Worm (Caenorhabditis elegans): Measurements from ENCODE around the gene ogdh-1.
A peak's percentile ranks its signal among the peaks of the same experiment; 100 is the strongest.

Gene ogdh-1

ce11 chrIV:4705182-4705581 lies 1.4 kb upstream of the ogdh-1 start:
- TF ChIP-seq T22C8.4 (GFP tag; IDR thresholded peaks at IDR 0.05): no peak
- no peak for TF ChIP-seq tab-1 (GFP tag; IDR thresholded peaks at IDR 0.05)
- TF ChIP-seq flt-1 (GFP tag; IDR thresholded peaks at IDR 0.05): no peak
- no peak for TF ChIP-seq ztf-23 (GFP tag; IDR thresholded peaks at IDR 0.05)

ce11 chrIV:4702077-4702476 lies 1.7 kb downstream of the ogdh-1 start:
- 0 out of 2 replicates have a peak, but pooled peaks have one; percentile 32 for TF ChIP-seq klf-2 (GFP tag; conservative IDR thresholded peaks at IDR 0.05)

ce11 chrIV:4692463-4692862 lies 11.3 kb downstream of the ogdh-1 start, which contains the start of gene spe-51:
TSS of gene spe-51 (plus strand) at chrIV:4692763.
- TF ChIP-seq flt-1 (GFP tag; IDR thresholded peaks at IDR 0.05): no peak
- no peak for TF ChIP-seq klf-2 (GFP tag; conservative IDR thresholded peaks at IDR 0.05)
- no peak for TF ChIP-seq med-1 (GFP tag; optimal IDR thresholded peaks at IDR 0.05; ENCODE audit: insufficient read depth)
- no peak for TF ChIP-seq T22C8.4 (GFP tag; IDR thresholded peaks at IDR 0.05)
- TF ChIP-seq ztf-23 (GFP tag; IDR thresholded peaks at IDR 0.05): no peak
- no peak for TF ChIP-seq ref-1 (GFP tag; conservative IDR thresholded peaks at IDR 0.05)
- TF ChIP-seq ztf-29 (GFP tag; IDR thresholded peaks at IDR 0.05): no peak
- no peak for TF ChIP-seq cog-1 (tag; optimal IDR thresholded peaks at IDR 0.05)
- no peak for TF ChIP-seq tab-1 (GFP tag; IDR thresholded peaks at IDR 0.05)

ce11 chrIV:4688221-4688620 lies 15.6 kb downstream of the ogdh-1 start, which contains the start of gene bus-4:
TSS of gene bus-4 (plus strand) at chrIV:4688269.
- TF ChIP-seq med-1 (GFP tag; optimal IDR thresholded peaks at IDR 0.05; ENCODE audit: insufficient read depth) (no peak), T22C8.4 (GFP tag; IDR thresholded peaks at IDR 0.05) (no peak), cog-1 (tag; optimal IDR thresholded peaks at IDR 0.05) (no peak), tab-1 (GFP tag; IDR thresholded peaks at IDR 0.05) (no peak)

ce11 chrIV:4686898-4687297 lies 16.9 kb downstream of the ogdh-1 start:
- no peak for TF ChIP-seq ref-1 (GFP tag; conservative IDR thresholded peaks at IDR 0.05)
- no peak for TF ChIP-seq ztf-29 (GFP tag; IDR thresholded peaks at IDR 0.05)
- no peak for TF ChIP-seq klf-2 (GFP tag; conservative IDR thresholded peaks at IDR 0.05)
- no peak for TF ChIP-seq cog-1 (tag; optimal IDR thresholded peaks at IDR 0.05)
- no peak for TF ChIP-seq med-1 (GFP tag; optimal IDR thresholded peaks at IDR 0.05; ENCODE audit: insufficient read depth)
- TF ChIP-seq flt-1 (GFP tag; IDR thresholded peaks at IDR 0.05): no peak

ce11 chrIV:4686291-4686830 lies 17.4 kb downstream of the ogdh-1 start:
- TF ChIP-seq T22C8.4 (GFP tag; IDR thresholded peaks at IDR 0.05): no peak
- no peak for TF ChIP-seq klf-2 (GFP tag; conservative IDR thresholded peaks at IDR 0.05)
- TF ChIP-seq cog-1 (tag; optimal IDR thresholded peaks at IDR 0.05): no peak
- no peak for TF ChIP-seq ztf-29 (GFP tag; IDR thresholded peaks at IDR 0.05)
- TF ChIP-seq med-1 (GFP tag; optimal IDR thresholded peaks at IDR 0.05; ENCODE audit: insufficient read depth): no peak
- no peak for TF ChIP-seq flt-1 (GFP tag; IDR thresholded peaks at IDR 0.05)

- TF ChIP-seq med-1 (GFP tag; optimal IDR thresholded peaks at IDR 0.05; ENCODE audit: insufficient read depth) (no peak), ztf-23 (GFP tag; IDR thresholded peaks at IDR 0.05) (no peak), T22C8.4 (GFP tag; IDR thresholded peaks at IDR 0.05) (no peak), cog-1 (tag; optimal IDR thresholded peaks at IDR 0.05) (no peak), flt-1 (GFP tag; IDR thresholded peaks at IDR 0.05) (no peak), ztf-29 (GFP tag; IDR thresholded peaks at IDR 0.05) (no peak), klf-2 (GFP tag; conservative IDR thresholded peaks at IDR 0.05) (no peak), tab-1 (GFP tag; IDR thresholded peaks at IDR 0.05) (no peak), ref-1 (GFP tag; conservative IDR thresholded peaks at IDR 0.05) (no peak)
Observed at ce11 chrIV:4683149-4683548, 20.7 kb downstream of the ogdh-1 start.

- TF ChIP-seq flt-1 (GFP tag; IDR thresholded peaks at IDR 0.05): no peak
- no peak for TF ChIP-seq ztf-23 (GFP tag; IDR thresholded peaks at IDR 0.05)
- TF ChIP-seq T22C8.4 (GFP tag; IDR thresholded peaks at IDR 0.05): no peak
- TF ChIP-seq med-1 (GFP tag; optimal IDR thresholded peaks at IDR 0.05; ENCODE audit: insufficient read depth): no peak
- TF ChIP-seq klf-2 (GFP tag; conservative IDR thresholded peaks at IDR 0.05): no peak
- no peak for TF ChIP-seq ref-1 (GFP tag; conservative IDR thresholded peaks at IDR 0.05)
- TF ChIP-seq cog-1 (tag; optimal IDR thresholded peaks at IDR 0.05): no peak
- no peak for TF ChIP-seq ztf-29 (GFP tag; IDR thresholded peaks at IDR 0.05)
- TF ChIP-seq tab-1 (GFP tag; IDR thresholded peaks at IDR 0.05): no peak
Observed at ce11 chrIV:4678718-4679117, 25.1 kb downstream of the ogdh-1 start, which contains the start of gene kin-36. TSS of gene kin-36 (plus strand) at chrIV:4679018.

ce11 chrIV:4674322-4674721 lies 29.5 kb downstream of the ogdh-1 start:
- no peak for TF ChIP-seq klf-2 (GFP tag; conservative IDR thresholded peaks at IDR 0.05)
- TF ChIP-seq flt-1 (GFP tag; IDR thresholded peaks at IDR 0.05): no peak
- no peak for TF ChIP-seq T22C8.4 (GFP tag; IDR thresholded peaks at IDR 0.05)
- TF ChIP-seq ztf-29 (GFP tag; IDR thresholded peaks at IDR 0.05): no peak
- no peak for TF ChIP-seq med-1 (GFP tag; optimal IDR thresholded peaks at IDR 0.05; ENCODE audit: insufficient read depth)
- TF ChIP-seq cog-1 (tag; optimal IDR thresholded peaks at IDR 0.05): no peak
- no peak for TF ChIP-seq tab-1 (GFP tag; IDR thresholded peaks at IDR 0.05)
- no peak for TF ChIP-seq ref-1 (GFP tag; conservative IDR thresholded peaks at IDR 0.05)
- no peak for TF ChIP-seq ztf-23 (GFP tag; IDR thresholded peaks at IDR 0.05)

ce11 chrIV:4673332-4673731 lies 30.5 kb downstream of the ogdh-1 start:
- TF ChIP-seq ref-1 (GFP tag; conservative IDR thresholded peaks at IDR 0.05) (no peak), cog-1 (tag; optimal IDR thresholded peaks at IDR 0.05) (no peak), T22C8.4 (GFP tag; IDR thresholded peaks at IDR 0.05) (no peak), ztf-29 (GFP tag; IDR thresholded peaks at IDR 0.05) (no peak), flt-1 (GFP tag; IDR thresholded peaks at IDR 0.05) (no peak), med-1 (GFP tag; optimal IDR thresholded peaks at IDR 0.05; ENCODE audit: insufficient read depth) (no peak), tab-1 (GFP tag; IDR thresholded peaks at IDR 0.05) (no peak), ztf-23 (GFP tag; IDR thresholded peaks at IDR 0.05) (no peak), klf-2 (GFP tag; conservative IDR thresholded peaks at IDR 0.05) (no peak)
